Worm (Caenorhabditis elegans): Measurements from ENCODE around the gene srx-135.

srx-135 gene

DNA sequence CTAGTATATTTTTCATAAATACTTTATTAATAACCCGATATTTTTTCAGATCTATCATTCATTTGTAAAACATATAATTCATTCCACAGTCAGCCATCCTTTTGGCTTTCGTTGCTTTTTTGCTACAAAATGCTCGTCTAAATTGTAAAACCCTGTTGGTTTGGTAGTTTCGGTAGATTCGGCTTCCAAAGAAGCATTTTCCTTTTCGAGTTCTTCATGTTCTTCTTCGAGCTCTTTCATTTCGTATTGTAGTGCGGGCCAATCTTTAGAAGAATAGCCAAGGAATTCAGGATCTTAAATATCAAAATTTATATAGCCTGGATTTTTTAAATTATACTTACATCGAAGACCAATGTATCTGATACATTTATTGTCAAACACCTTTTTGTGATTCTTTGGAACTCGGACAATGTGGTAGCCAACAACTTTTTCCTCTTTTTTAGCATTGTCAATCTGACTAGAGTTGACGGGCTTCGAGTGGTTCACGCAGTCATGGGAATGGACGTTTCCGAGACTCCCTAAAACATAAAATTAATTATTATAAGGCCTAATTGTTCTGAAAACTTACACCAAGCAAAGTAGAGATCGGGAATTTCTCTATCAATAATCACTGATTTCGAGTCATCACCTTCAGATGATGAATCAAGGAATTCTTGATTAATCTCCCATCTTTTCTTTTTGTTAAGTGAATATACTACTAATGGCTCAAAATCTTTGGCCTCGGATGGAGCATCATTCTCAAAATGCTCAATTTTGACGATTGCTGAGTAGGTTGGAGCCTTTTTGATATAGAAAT lies 49.3 kb downstream of the srx-135 start:
- TF ChIP-seq him-1 (tag; optimal IDR thresholded peaks at IDR 0.05) (no peak), W03F9.2 (tag; optimal IDR thresholded peaks at IDR 0.05) (no peak), dao-5 (tag; optimal IDR thresholded peaks at IDR 0.05) (no peak)

DNA sequence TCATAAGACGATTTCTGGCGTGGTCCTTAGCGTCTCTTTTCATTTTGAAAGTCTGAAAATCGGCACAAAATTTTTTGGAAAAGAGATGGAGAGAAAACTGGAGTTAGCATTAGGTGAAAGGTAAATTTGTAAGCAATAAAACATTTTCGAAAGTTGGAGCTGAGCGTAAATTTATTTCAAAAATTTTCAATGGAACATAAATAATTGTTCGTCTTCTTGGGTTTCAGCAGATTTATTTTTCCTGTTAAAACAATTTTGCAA lies 49.8 kb downstream of the srx-135 start, which contains the start of gene C06B3.6:
TSS of gene C06B3.6 (minus strand) at position 52 of the 261 bp plus-strand sequence.
- TF ChIP-seq dao-5 (tag; optimal IDR thresholded peaks at IDR 0.05) (no peak), W03F9.2 (tag; optimal IDR thresholded peaks at IDR 0.05) (no peak), him-1 (tag; optimal IDR thresholded peaks at IDR 0.05) (no peak)

DNA sequence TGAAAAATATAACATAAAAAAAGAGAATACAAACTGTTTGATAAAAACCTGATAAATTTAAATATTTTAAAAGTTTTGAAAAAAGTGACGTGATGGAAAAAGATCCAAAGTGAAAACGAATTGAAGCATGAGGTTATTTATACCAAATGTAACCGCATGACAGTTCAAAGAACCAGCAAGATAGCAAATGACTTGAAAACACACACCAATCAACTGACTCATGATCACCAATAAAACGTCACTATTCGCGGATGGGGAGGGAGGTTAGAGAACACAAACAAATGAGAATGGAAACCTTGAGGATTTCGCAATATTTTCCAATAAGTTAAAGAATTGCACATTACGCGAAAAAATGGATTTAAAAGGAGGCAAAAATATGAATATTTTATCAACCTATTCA lies 50.4 kb downstream of the srx-135 start, which contains the start of gene C06B3.7:
TSS of gene C06B3.7 (plus strand) at position 287 of the 400 bp plus-strand sequence.
- TF ChIP-seq dao-5 (tag; optimal IDR thresholded peaks at IDR 0.05) (no peak), him-1 (tag; optimal IDR thresholded peaks at IDR 0.05) (no peak), W03F9.2 (tag; optimal IDR thresholded peaks at IDR 0.05) (peak; percentile 73)

Measured in whole organism, L4/young adult.